Worm (Caenorhabditis elegans): Measurements from ENCODE around the gene sdz-32.
A peak's percentile ranks its signal among the peaks of the same experiment; 100 is the strongest.

The sdz-32 gene

ce11 chrII:3518961-3519544 is 45.2 kb downstream of the sdz-32 start, which contains the start of gene clec-126 (continued):
- TF ChIP-seq tbx-9 (tag; optimal IDR thresholded peaks at IDR 0.05; ENCODE audit: borderline replicate concordance), result no peak
- TF ChIP-seq let-607 (tag; optimal IDR thresholded peaks at IDR 0.05), result peak; percentile 11 to 75
- TF ChIP-seq fkh-3 (tag; optimal IDR thresholded peaks at IDR 0.05), result peak; percentile 42
- TF ChIP-seq lin-26 (GFP tag; IDR thresholded peaks at IDR 0.05), result peak; percentile 87
- TF ChIP-seq attf-6 (GFP tag; IDR thresholded peaks at IDR 0.05), result no peak
- no peak for TF ChIP-seq ztf-25 (GFP tag; IDR thresholded peaks at IDR 0.05)
- TF ChIP-seq zfh-2 (GFP tag; conservative IDR thresholded peaks at IDR 0.05), result peak; percentile 50; the same call in 1 of the 2 replicates
- TF ChIP-seq attf-5 (GFP tag; optimal IDR thresholded peaks at IDR 0.05), result peak; percentile 80
- peak; percentile 83 for TF ChIP-seq ekl-4 (GFP tag; IDR thresholded peaks at IDR 0.05)
- TF ChIP-seq madf-10 (tag; optimal IDR thresholded peaks at IDR 0.05), result peak; percentile 87
- peak; percentile 90 for TF ChIP-seq T07F8.4 (tag; optimal IDR thresholded peaks at IDR 0.05)
- 0 out of 2 replicates have a peak, but pooled peaks have one; percentile 10 for TF ChIP-seq F37B4.10 (GFP tag; IDR thresholded peaks at IDR 0.05)
- TF ChIP-seq ets-4 (GFP tag; optimal IDR thresholded peaks at IDR 0.05), result peak; percentile 12
- peak; percentile 59 for TF ChIP-seq chd-7 (tag; optimal IDR thresholded peaks at IDR 0.05)
- peak; percentile 29 for TF ChIP-seq hlh-12 (tag; optimal IDR thresholded peaks at IDR 0.05)
- TF ChIP-seq madf-6 (GFP tag; IDR thresholded peaks at IDR 0.05), result peak; percentile 71
- peak; percentile 97 for TF ChIP-seq B0261.1 (tag; optimal IDR thresholded peaks at IDR 0.05)
- 0 out of 2 replicates have a peak, but pooled peaks have one; percentile 21 for TF ChIP-seq Y95B8A.8 (GFP tag; IDR thresholded peaks at IDR 0.05)
- TF ChIP-seq Y56A3A.18 (GFP tag; IDR thresholded peaks at IDR 0.05), result peak; percentile 73; the same call in 1 of the 2 replicates
- peak; percentile 77 for TF ChIP-seq ztf-18 (tag; optimal IDR thresholded peaks at IDR 0.05)
- peak; percentile 76 for TF ChIP-seq F23B12.7 (tag; optimal IDR thresholded peaks at IDR 0.05; ENCODE audit: insufficient read depth)
- TF ChIP-seq lsl-1 (GFP tag; optimal IDR thresholded peaks at IDR 0.05), result peak; percentile 66
- peak; percentile 50; the same call in 1 of the 2 replicates for TF ChIP-seq K11D2.4 (GFP tag; IDR thresholded peaks at IDR 0.05)
- TF ChIP-seq nhr-80 (tag; optimal IDR thresholded peaks at IDR 0.05), result peak; percentile 69
- TF ChIP-seq let-526 (GFP tag; IDR thresholded peaks at IDR 0.05), result no peak
- no peak for TF ChIP-seq aptf-2 (GFP tag; conservative IDR thresholded peaks at IDR 0.05)
- no peak for TF ChIP-seq ama-1 (optimal IDR thresholded peaks at IDR 0.05)
- TF ChIP-seq ama-1 (GFP tag; optimal IDR thresholded peaks at IDR 0.05), result peak; percentile 30 to 71
- TF ChIP-seq Y53G8AR.9 (GFP tag; conservative IDR thresholded peaks at IDR 0.05), result peak; percentile 59; the same call in 1 of the 2 replicates
- TF ChIP-seq nfyb-1 (GFP tag; IDR thresholded peaks at IDR 0.05), result peak; percentile 89
- TF ChIP-seq sptf-2 (GFP tag; optimal IDR thresholded peaks at IDR 0.05), result peak; percentile 28
- TF ChIP-seq sea-2 (GFP tag; IDR thresholded peaks at IDR 0.05), result no peak
- no peak for TF ChIP-seq dpff-1 (tag; optimal IDR thresholded peaks at IDR 0.05)
- no peak for TF ChIP-seq sdz-38 (tag; optimal IDR thresholded peaks at IDR 0.05)
- TF ChIP-seq ceh-100 (GFP tag; IDR thresholded peaks at IDR 0.05), result peak; percentile 49
- TF ChIP-seq K12H6.12 (tag; optimal IDR thresholded peaks at IDR 0.05), result peak; percentile 62
- TF ChIP-seq xnd-1 (tag; optimal IDR thresholded peaks at IDR 0.05), result peak; percentile 26
- peak; percentile 91 for TF ChIP-seq B0336.3 (GFP tag; IDR thresholded peaks at IDR 0.05)
- peak; percentile 77 for TF ChIP-seq mes-4 (tag; optimal IDR thresholded peaks at IDR 0.05)
- peak; percentile 51 for TF ChIP-seq F52B5.7 (tag; optimal IDR thresholded peaks at IDR 0.05)
- TF ChIP-seq dox-1 (GFP tag; IDR thresholded peaks at IDR 0.05), result peak; percentile 89
- TF ChIP-seq nhr-120 (GFP tag; IDR thresholded peaks at IDR 0.05), result no peak
- 0 out of 2 replicates have a peak, but pooled peaks have one; percentile 29 for TF ChIP-seq ceh-91 (GFP tag; IDR thresholded peaks at IDR 0.05)
- no peak for TF ChIP-seq akir-1 (GFP tag; optimal IDR thresholded peaks at IDR 0.05)
- TF ChIP-seq snpc-3.4 (tag; optimal IDR thresholded peaks at IDR 0.05), result peak; percentile 62
- TF ChIP-seq Y53F4B.3 (GFP tag; IDR thresholded peaks at IDR 0.05), result no peak
- peak; percentile 56 for TF ChIP-seq ztf-22 (GFP tag; optimal IDR thresholded peaks at IDR 0.05)
- peak; percentile 77 for TF ChIP-seq somi-1 (GFP tag; optimal IDR thresholded peaks at IDR 0.05)
